Fruit fly (Drosophila melanogaster) whole organism, embryonic: ENCODE results near the gene Cow.

Source experiments
- Adf1 ChIP-seq: fragments of 200-800 bp; sonication (Bioruptor generic); IDR thresholded peaks from 2 replicates; pipeline ENCODE4 v1.3.6; 2022; ENCODE audit warnings: missing biosample characterization, missing genetic modification characterization
- Atf6 ChIP-seq: fragments of 200-800 bp; sonication (Bioruptor generic); IDR thresholded peaks from 2 replicates; pipeline ENCODE4 v1.3.6; 2022; ENCODE audit warnings: missing biosample characterization, missing genetic modification characterization
- CG10147 ChIP-seq: fragments of 200-800 bp; sonication (Bioruptor generic); optimal IDR thresholded peaks from 2 replicates; lab custom pipeline; 2019; ENCODE audit warnings: missing biosample characterization, mild to moderate bottlenecking, missing genetic modification characterization, moderate library complexity
- CG10565 ChIP-seq: fragments of 200-800 bp; sonication (Bioruptor generic); optimal IDR thresholded peaks from 3 replicates; lab custom pipeline; 2016; ENCODE audit warnings: missing biosample characterization, mild to moderate bottlenecking, missing genetic modification characterization
- CG10979 ChIP-seq: fragments of 200-800 bp; sonication (Bioruptor generic); optimal IDR thresholded peaks from 2 replicates; lab custom pipeline; 2018; ENCODE audit warnings: missing biosample characterization, mild to moderate bottlenecking, missing genetic modification characterization, moderate library complexity
- CG15479 ChIP-seq: fragments of 200-800 bp; sonication (Bioruptor generic); optimal IDR thresholded peaks from 3 replicates; lab custom pipeline; 2019; ENCODE audit warnings: missing biosample characterization, mild to moderate bottlenecking, missing genetic modification characterization, moderate library complexity
- CG1602 ChIP-seq: fragments of 200-800 bp; sonication (Bioruptor generic); optimal IDR thresholded peaks from 3 replicates; lab custom pipeline; 2016; ENCODE audit warnings: missing biosample characterization, missing genetic modification characterization
- CG1832 ChIP-seq: fragments of 200-800 bp; sonication (Bioruptor generic); optimal IDR thresholded peaks from 2 replicates; lab custom pipeline; 2017; ENCODE audit warnings: missing biosample characterization, mild to moderate bottlenecking, missing genetic modification characterization, inconsistent platforms
- CG18599 ChIP-seq: fragments of 200-800 bp; sonication (Bioruptor generic); optimal IDR thresholded peaks from 3 replicates; lab custom pipeline; 2017; ENCODE audit warnings: missing biosample characterization, missing genetic modification characterization, mild to moderate bottlenecking, moderate library complexity, missing genetic modification reagents
- CG2712 ChIP-seq: fragments of 200-800 bp; optimal IDR thresholded peaks from 3 replicates; lab custom pipeline; 2019; ENCODE audit warnings: missing biosample characterization, mild to moderate bottlenecking, missing genetic modification characterization, moderate library complexity
- CG2889 ChIP-seq: fragments of 200-800 bp; sonication (Bioruptor generic); IDR thresholded peaks from 3 replicates; pipeline ENCODE4 v1.3.6; 2022; ENCODE audit warnings: missing biosample characterization, missing genetic modification characterization
- CG3163 ChIP-seq: fragments of 200-800 bp; sonication (Bioruptor generic); optimal IDR thresholded peaks from 3 replicates; lab custom pipeline; 2016; ENCODE audit warnings: missing biosample characterization, missing genetic modification characterization
- CG4404 ChIP-seq: fragments of 200-800 bp; sonication (Bioruptor generic); IDR thresholded peaks from 2 replicates; pipeline ENCODE4 v1.3.6; 2022; ENCODE audit warnings: missing biosample characterization, missing genetic modification characterization
- CG7987 ChIP-seq: fragments of 200-800 bp; sonication (Bioruptor generic); optimal IDR thresholded peaks from 2 replicates; lab custom pipeline; 2018; ENCODE audit warnings: missing biosample characterization, mild to moderate bottlenecking, missing genetic modification characterization, moderate library complexity
- CG8089 ChIP-seq: fragments of 200-800 bp; sonication (Bioruptor generic); optimal IDR thresholded peaks from 3 replicates; lab custom pipeline; 2016; ENCODE audit warnings: missing biosample characterization, missing genetic modification characterization
- CG8359 ChIP-seq: fragments of 200-800 bp; sonication (Bioruptor generic); optimal IDR thresholded peaks from 2 replicates; lab custom pipeline; 2017; ENCODE audit warnings: missing biosample characterization, mild to moderate bottlenecking, missing genetic modification characterization, borderline replicate concordance
- CrebB ChIP-seq: fragments of 200-800 bp; sonication (Bioruptor generic); optimal IDR thresholded peaks from 3 replicates; lab custom pipeline; 2018; ENCODE audit warnings: missing biosample characterization, mild to moderate bottlenecking, missing genetic modification characterization
- D19A ChIP-seq: fragments of 200-800 bp; optimal IDR thresholded peaks from 3 replicates; lab custom pipeline; 2019; ENCODE audit warnings: missing biosample characterization, mild to moderate bottlenecking, missing genetic modification characterization, moderate library complexity
- Elba2 ChIP-seq: fragments of 200-800 bp; sonication (Bioruptor generic); optimal IDR thresholded peaks from 3 replicates; lab custom pipeline; 2016; ENCODE audit warnings: missing biosample characterization, missing genetic modification characterization
- Ets97D ChIP-seq: fragments of 200-800 bp; sonication (Bioruptor generic); optimal IDR thresholded peaks from 3 replicates; lab custom pipeline; 2016; ENCODE audit warnings: missing biosample characterization, missing genetic modification characterization
- GATAe ChIP-seq: fragments of 200-800 bp; sonication (Bioruptor generic); conservative IDR thresholded peaks from 2 replicates; pipeline ENCODE4 v1.3.6; 2022; ENCODE audit warnings: missing biosample characterization, missing genetic modification characterization
- HLH3B ChIP-seq: fragments of 200-800 bp; sonication (Bioruptor generic); IDR thresholded peaks from 2 replicates; pipeline ENCODE4 v1.3.6; 2022; ENCODE audit warnings: missing biosample characterization, missing genetic modification characterization
- Hmr ChIP-seq: fragments of 200-800 bp; sonication (Bioruptor generic); optimal IDR thresholded peaks from 3 replicates; lab custom pipeline; 2017; ENCODE audit warnings: mild to moderate bottlenecking, missing biosample characterization, missing genetic modification reagents, missing genetic modification characterization
- Hr78 ChIP-seq, 2 experiments: fragments of 200-800 bp in 1 of 2; fragments of >200 bp in 1 of 2; sonication (Bioruptor generic) in 1 of 2; optimal IDR thresholded peaks; 2 replicates each; lab custom pipeline; 2017 to 2019; ENCODE audit warnings: missing biosample characterization in 2 of 2, missing genetic modification characterization in 2 of 2, mild to moderate bottlenecking in 1 of 2, moderate library complexity in 1 of 2
- MBD-R2 ChIP-seq: fragments of 200-800 bp; sonication (Bioruptor generic); IDR thresholded peaks from 2 replicates; pipeline ENCODE4 v1.3.6; 2022; ENCODE audit warnings: missing biosample characterization, missing genetic modification characterization
- Pdp1 ChIP-seq, 2 experiments: fragments of 200-800 bp; sonication (Bioruptor generic); optimal IDR thresholded peaks; 3 replicates each; lab custom pipeline; 2016; ENCODE audit warnings: missing biosample characterization in 2 of 2, missing genetic modification characterization in 2 of 2, mild to moderate bottlenecking in 1 of 2, moderate library complexity in 1 of 2
- Xrp1 ChIP-seq: fragments of 200-800 bp; sonication (Bioruptor generic); IDR thresholded peaks from 2 replicates; pipeline ENCODE4 v1.3.6; 2022; ENCODE audit warnings: missing biosample characterization, missing genetic modification characterization
- YL-1 ChIP-seq: fragments of 200-800 bp; sonication (Bioruptor generic); optimal IDR thresholded peaks from 3 replicates; lab custom pipeline; 2017; ENCODE audit warnings: missing biosample characterization, mild to moderate bottlenecking, missing genetic modification characterization
- aop ChIP-seq: fragments of 200-800 bp; sonication (Bioruptor generic); IDR thresholded peaks from 2 replicates; pipeline ENCODE4 v1.3.6; 2022; ENCODE audit warnings: missing biosample characterization, missing genetic modification characterization
- bsh ChIP-seq, 2 experiments: fragments of 200-800 bp; sonication (Bioruptor generic); optimal IDR thresholded peaks; 2 replicates each; lab custom pipeline; 2017 to 2018; ENCODE audit warnings: mild to moderate bottlenecking in 2 of 2, missing biosample characterization in 2 of 2, missing genetic modification characterization in 2 of 2, moderate library complexity in 1 of 2
- da ChIP-seq: fragments of 200-800 bp; sonication (Bioruptor generic); optimal IDR thresholded peaks from 2 replicates; lab custom pipeline; 2016; ENCODE audit warnings: missing biosample characterization, missing genetic modification characterization
- eyg ChIP-seq: fragments of 200-800 bp; sonication (Bioruptor generic); optimal IDR thresholded peaks from 3 replicates; lab custom pipeline; 2016; ENCODE audit warnings: missing biosample characterization, missing genetic modification characterization
- fd96Cb ChIP-seq: fragments of 200-800 bp; sonication (Bioruptor generic); optimal IDR thresholded peaks from 2 replicates; lab custom pipeline; 2018; ENCODE audit warnings: missing biosample characterization, mild to moderate bottlenecking, missing genetic modification characterization, moderate library complexity
- gcm2 ChIP-seq: fragments of 200-800 bp; sonication (Bioruptor generic); optimal IDR thresholded peaks from 2 replicates; lab custom pipeline; 2016; ENCODE audit warnings: missing biosample characterization, missing genetic modification characterization
- gem ChIP-seq: fragments of 200-800 bp; sonication (Bioruptor generic); optimal IDR thresholded peaks from 2 replicates; lab custom pipeline; 2019; ENCODE audit warnings: missing biosample characterization, mild to moderate bottlenecking, missing genetic modification characterization, moderate library complexity
- gro ChIP-seq: fragments of 200-800 bp; sonication (Bioruptor generic); optimal IDR thresholded peaks from 2 replicates; lab custom pipeline; 2016; ENCODE audit warnings: missing biosample characterization, missing genetic modification characterization
- ken ChIP-seq: fragments of 200-800 bp; sonication (Bioruptor generic); IDR thresholded peaks from 3 replicates; pipeline ENCODE4 v1.3.6; 2022; ENCODE audit warnings: missing biosample characterization, missing genetic modification characterization
- lab ChIP-seq: fragments of 200-800 bp; sonication (Bioruptor generic); optimal IDR thresholded peaks from 3 replicates; lab custom pipeline; 2017; ENCODE audit warnings: missing biosample characterization, missing genetic modification characterization, mild to moderate bottlenecking, moderate library complexity, missing genetic modification reagents
- lbe ChIP-seq: fragments of 200-800 bp; sonication (Bioruptor generic); optimal IDR thresholded peaks from 2 replicates; lab custom pipeline; 2016; ENCODE audit warnings: missing biosample characterization, mild to moderate bottlenecking, missing genetic modification characterization
- lola ChIP-seq, 3 experiments: fragments of >200 bp in 2 of 3; fragments of 200-800 bp in 1 of 3; sonication (Bioruptor generic) in 1 of 3; optimal IDR thresholded peaks; 2 replicates each; lab custom pipeline; 2017 to 2019; ENCODE audit warnings: missing biosample characterization in 3 of 3, missing genetic modification characterization in 3 of 3, mild to moderate bottlenecking in 1 of 3, moderate library complexity in 1 of 3
- nau ChIP-seq: fragments of 200-800 bp; sonication (Bioruptor generic); optimal IDR thresholded peaks from 3 replicates; lab custom pipeline; 2017; ENCODE audit warnings: missing biosample characterization, mild to moderate bottlenecking, missing genetic modification characterization, missing genetic modification reagents
- otp ChIP-seq: fragments of 200-800 bp; sonication (Bioruptor generic); IDR thresholded peaks from 3 replicates; pipeline ENCODE4, ENCODE4 v1.3.6; 2022; ENCODE audit warnings: missing biosample characterization, missing genetic modification characterization
- prd ChIP-seq, 3 experiments: fragments of >200 bp in 2 of 3; fragments of 200-800 bp in 1 of 3; sonication (Bioruptor generic) in 1 of 3; optimal IDR thresholded peaks in 2 of 3; IDR thresholded peaks in 1 of 3; 2 replicates in 2 of 3; 3 replicates in 1 of 3; pipeline versions ENCODE4 v1.3.6 to Lab custom; 2017 to 2022; ENCODE audit warnings: missing biosample characterization in 1 of 3, missing genetic modification characterization in 1 of 3
- sim ChIP-seq: fragments of 200-800 bp; sonication (Bioruptor generic); IDR thresholded peaks from 2 replicates; pipeline ENCODE4 v1.3.6; 2022; ENCODE audit warnings: missing biosample characterization, missing genetic modification characterization
- slp2 ChIP-seq: fragments of 200-800 bp; sonication (Bioruptor generic); optimal IDR thresholded peaks from 2 replicates; lab custom pipeline; 2016; ENCODE audit warnings: missing biosample characterization, missing genetic modification characterization
- sqz ChIP-seq: fragments of 200-800 bp; sonication (Bioruptor generic); optimal IDR thresholded peaks from 3 replicates; lab custom pipeline; 2018; ENCODE audit warnings: missing biosample characterization, mild to moderate bottlenecking, missing genetic modification characterization
- stc ChIP-seq: fragments of 200-800 bp; sonication (Bioruptor generic); IDR thresholded peaks from 2 replicates; pipeline ENCODE4 v1.3.6; 2022; ENCODE audit warnings: missing biosample characterization, missing genetic modification characterization
- ttk ChIP-seq: fragments of 200-800 bp; sonication (Bioruptor generic); IDR thresholded peaks from 2 replicates; pipeline ENCODE4 v2.1.2; 2022; ENCODE audit warnings: missing biosample characterization, missing genetic modification characterization
- wek ChIP-seq: fragments of 200-800 bp; sonication (Bioruptor generic); optimal IDR thresholded peaks from 3 replicates; lab custom pipeline; 2018; ENCODE audit warnings: missing biosample characterization, mild to moderate bottlenecking, missing genetic modification characterization, moderate library complexity
- wor ChIP-seq: fragments of 200-800 bp; sonication (Bioruptor generic); IDR thresholded peaks from 2 replicates; pipeline ENCODE4 v1.3.6; 2022; ENCODE audit warnings: missing biosample characterization, missing genetic modification characterization
- zfh2 ChIP-seq: fragments of 200-800 bp; sonication (Bioruptor generic); optimal IDR thresholded peaks from 2 replicates; lab custom pipeline; 2016; ENCODE audit warnings: missing biosample characterization, missing genetic modification characterization

The Cow gene

dm6 chr3R:23147625-23148024 lies 35.1 kb upstream of the Cow start (continued):
- TF ChIP-seq CG2889 (no peak), gro (GFP tag; lab: Kevin White, UChicago) (no peak), eyg (GFP tag; lab: Kevin White, UChicago) (no peak), CG10147 (no peak), Atf6 (GFP tag; lab: Robert Waterston, UW) (no peak), HLH3B (GFP tag; lab: Robert Waterston, UW) (no peak), lab (GFP tag; lab: Kevin White, UChicago) (no peak), CG10565 (GFP tag; lab: Kevin White, UChicago) (no peak), bsh (GFP tag; optimal IDR thresholded peaks at IDR 0.05; lab: Kevin White, UChicago) (peak in 1 of 2 experiments; percentile 6), stc (GFP tag; lab: Robert Waterston, UW) (no peak), slp2 (GFP tag; lab: Kevin White, UChicago) (no peak), Hmr (GFP tag; lab: Kevin White, UChicago) (no peak), lbe (GFP tag; lab: Kevin White, UChicago) (peak; percentile 64), CG1602 (GFP tag; lab: Kevin White, UChicago) (no peak), da (GFP tag; lab: Kevin White, UChicago) (no peak), sqz (GFP tag; lab: Kevin White, UChicago) (no peak), CG7987 (GFP tag; lab: Kevin White, UChicago) (no peak), wor (no peak), wek (GFP tag; lab: Kevin White, UChicago) (no peak), CG18599 (GFP tag; lab: Kevin White, UChicago) (no peak), prd (optimal IDR thresholded peaks at IDR 0.05; lab: Kevin White, UChicago) (no peak), prd (GFP tag; IDR thresholded peaks at IDR 0.05; lab: Robert Waterston, UW) (no peak), aop (GFP tag; lab: Robert Waterston, UW) (no peak), CG4404 (GFP tag; lab: Robert Waterston, UW) (no peak), CG8089 (GFP tag; lab: Kevin White, UChicago) (no peak), Adf1 (GFP tag; lab: Robert Waterston, UW) (no peak), CG1832 (GFP tag; lab: Kevin White, UChicago) (no peak), D19A (tag; lab: Kevin White, UChicago) (peak; percentile 88), nau (GFP tag; lab: Kevin White, UChicago) (no peak), Xrp1 (GFP tag; lab: Robert Waterston, UW) (peak; percentile 30; the same call in 1 of the 2 replicates), Pdp1 (GFP tag; optimal IDR thresholded peaks at IDR 0.05; lab: Kevin White, UChicago) (no peak), zfh2 (GFP tag; lab: Kevin White, UChicago) (no peak), otp (GFP tag; lab: Robert Waterston, UW) (no peak), fd96Cb (tag; lab: Kevin White, UChicago) (no peak), ttk (GFP tag; lab: Robert Waterston, UW) (no peak), GATAe (GFP tag; lab: Robert Waterston, UW) (no peak), MBD-R2 (GFP tag; lab: Robert Waterston, UW) (no peak), YL-1 (GFP tag; lab: Kevin White, UChicago) (no peak), sim (GFP tag; lab: Robert Waterston, UW) (no peak), CG15479 (GFP tag; lab: Kevin White, UChicago) (no peak), gem (tag; lab: Kevin White, UChicago) (peak; percentile 26), Ets97D (no peak), CG10979 (tag; lab: Kevin White, UChicago) (peak; percentile 0), CG3163 (GFP tag; lab: Kevin White, UChicago) (no peak), gcm2 (GFP tag; lab: Kevin White, UChicago) (no peak), Hr78 (GFP tag; optimal IDR thresholded peaks at IDR 0.05; lab: Kevin White, UChicago) (no peak), lola (GFP tag; optimal IDR thresholded peaks at IDR 0.05; lab: Kevin White, UChicago) (peak in 1 of 3 experiments; percentile 2), Elba2 (no peak), CG8359 (GFP tag; lab: Kevin White, UChicago) (no peak), CG2712 (tag; lab: Kevin White, UChicago) (peak; percentile 16), ken (GFP tag; lab: Robert Waterston, UW) (no peak), CrebB (no peak)
